Worm (Caenorhabditis elegans) whole organism, L2 larva: ENCODE data around the gene nhr-270.

Experiments used
- C34F6.9 ChIP-seq: fragments of 150-350 bp; optimal IDR thresholded peaks from 2 replicates; lab custom pipeline; 2014; ENCODE audit warnings: missing biosample characterization, missing genetic modification characterization
- F13H6.1 ChIP-seq: sonication (generic microtip); optimal IDR thresholded peaks from 2 replicates; lab custom pipeline; 2016; ENCODE audit warnings: missing genetic modification characterization, missing compliant biosample characterization
- R02D3.7 ChIP-seq: fragments of 150-350 bp; optimal IDR thresholded peaks from 2 replicates; lab custom pipeline; 2014; ENCODE audit warnings: missing biosample characterization, missing genetic modification characterization
- ZK546.5 ChIP-seq: sonication (generic microtip); optimal IDR thresholded peaks from 2 replicates; lab custom pipeline; 2017; ENCODE audit warnings: missing biosample characterization, missing genetic modification characterization
- alr-1 ChIP-seq: fragments of 150-350 bp; optimal IDR thresholded peaks from 2 replicates; lab custom pipeline; 2014; ENCODE audit warnings: missing biosample characterization, missing genetic modification characterization
- aly-2 ChIP-seq: fragments of 150-350 bp; optimal IDR thresholded peaks from 2 replicates; lab custom pipeline; 2014; ENCODE audit warnings: missing biosample characterization, missing genetic modification characterization
- ama-1 ChIP-seq: fragments of 150-350 bp; optimal IDR thresholded peaks from 2 replicates; lab custom pipeline; 2018; ENCODE audit warnings: inconsistent platforms
- blmp-1 ChIP-seq: sonication (generic microtip); optimal IDR thresholded peaks from 2 replicates; lab custom pipeline; 2017; ENCODE audit warnings: missing genetic modification characterization, mild to moderate bottlenecking, missing compliant biosample characterization, antibody characterized with exemption, moderate library complexity; ENCODE audit not compliant: insufficient read depth
- ceh-16 ChIP-seq: fragments of 150-350 bp; optimal IDR thresholded peaks from 2 replicates; lab custom pipeline; 2014; ENCODE audit warnings: missing biosample characterization, missing genetic modification characterization
- ceh-82 ChIP-seq: fragments of 150-350 bp; optimal IDR thresholded peaks from 2 replicates; lab custom pipeline; 2014; ENCODE audit warnings: missing biosample characterization, missing genetic modification characterization
- crh-2 ChIP-seq: sonication (generic microtip); optimal IDR thresholded peaks from 2 replicates; lab custom pipeline; 2017; ENCODE audit warnings: missing biosample characterization, missing genetic modification characterization
- elt-1 ChIP-seq: fragments of 150-350 bp; optimal IDR thresholded peaks from 2 replicates; lab custom pipeline; 2014; ENCODE audit warnings: missing biosample characterization, missing genetic modification characterization
- gmeb-1 ChIP-seq: fragments of 150-350 bp; optimal IDR thresholded peaks from 2 replicates; lab custom pipeline; 2014; ENCODE audit warnings: missing biosample characterization, missing genetic modification characterization
- lin-11 ChIP-seq: fragments of 150-350 bp; sonication (generic microtip); optimal IDR thresholded peaks from 2 replicates; lab custom pipeline; 2014; ENCODE audit warnings: missing biosample characterization, missing genetic modification characterization, inconsistent platforms, mixed read lengths
- lin-13 ChIP-seq: fragments of 150-350 bp; optimal IDR thresholded peaks from 2 replicates; lab custom pipeline; 2014; ENCODE audit warnings: missing biosample characterization, missing genetic modification reagents, missing genetic modification characterization
- lin-39 ChIP-seq: fragments of 150-350 bp; optimal IDR thresholded peaks from 2 replicates; lab custom pipeline; 2014; ENCODE audit warnings: missing biosample characterization, missing genetic modification reagents, missing genetic modification characterization
- lsy-2 ChIP-seq, 2 experiments: fragments of 150-350 bp in 1 of 2; sonication (generic microtip) in 1 of 2; optimal IDR thresholded peaks; 2 replicates each; lab custom pipeline; 2014 to 2017; ENCODE audit warnings: missing biosample characterization in 2 of 2, missing genetic modification characterization in 2 of 2
- mab-5 ChIP-seq: fragments of 150-350 bp; optimal IDR thresholded peaks from 2 replicates; lab custom pipeline; 2014; ENCODE audit warnings: missing biosample characterization, missing genetic modification characterization
- mbf-1 ChIP-seq: sonication (generic microtip); optimal IDR thresholded peaks from 2 replicates; lab custom pipeline; 2017; ENCODE audit warnings: missing biosample characterization, missing genetic modification characterization
- mdl-1 ChIP-seq, 2 experiments: fragments of 150-350 bp in 1 of 2; sonication (generic microtip) in 1 of 2; optimal IDR thresholded peaks; 2 replicates each; lab custom pipeline; 2017; ENCODE audit warnings: missing biosample characterization in 2 of 2, missing genetic modification characterization in 2 of 2
- nhr-12 ChIP-seq: fragments of 150-350 bp; optimal IDR thresholded peaks from 2 replicates; lab custom pipeline; 2014; ENCODE audit warnings: missing biosample characterization, missing genetic modification characterization
- nhr-129 ChIP-seq: fragments of 150-350 bp; optimal IDR thresholded peaks from 2 replicates; lab custom pipeline; 2014; ENCODE audit warnings: missing biosample characterization, missing genetic modification characterization
- nhr-21 ChIP-seq: fragments of 150-350 bp; optimal IDR thresholded peaks from 2 replicates; lab custom pipeline; 2014; ENCODE audit warnings: missing biosample characterization, missing genetic modification characterization
- nhr-23 ChIP-seq: fragments of 150-350 bp; optimal IDR thresholded peaks from 2 replicates; lab custom pipeline; 2014; ENCODE audit warnings: missing biosample characterization, missing genetic modification reagents, missing genetic modification characterization
- nhr-25 ChIP-seq: fragments of 150-350 bp; sonication (generic microtip); optimal IDR thresholded peaks from 3 replicates; lab custom pipeline; 2014; ENCODE audit warnings: missing biosample characterization, missing genetic modification characterization
- nhr-6 ChIP-seq: fragments of 150-350 bp; optimal IDR thresholded peaks from 2 replicates; lab custom pipeline; 2014; ENCODE audit warnings: missing biosample characterization, missing genetic modification characterization
- nhr-77 ChIP-seq: fragments of 150-350 bp; optimal IDR thresholded peaks from 2 replicates; lab custom pipeline; 2014; ENCODE audit warnings: missing biosample characterization, missing genetic modification characterization
- peb-1 ChIP-seq: fragments of 150-350 bp; optimal IDR thresholded peaks from 2 replicates; lab custom pipeline; 2014; ENCODE audit warnings: missing biosample characterization, missing genetic modification characterization
- sem-4 ChIP-seq: fragments of 150-350 bp; optimal IDR thresholded peaks from 2 replicates; lab custom pipeline; 2014; ENCODE audit warnings: missing biosample characterization, missing genetic modification reagents, missing genetic modification characterization
- sma-9 ChIP-seq, 2 experiments: fragments of 150-350 bp in 1 of 2; sonication (generic microtip) in 1 of 2; optimal IDR thresholded peaks; 2 replicates each; lab custom pipeline; 2014 to 2016; ENCODE audit warnings: missing genetic modification characterization in 2 of 2, mild to moderate bottlenecking in 1 of 2, missing biosample characterization in 1 of 2, missing compliant biosample characterization in 1 of 2, missing genetic modification reagents in 1 of 2, moderate library complexity in 1 of 2
- snpc-4 ChIP-seq: fragments of 150-350 bp; optimal IDR thresholded peaks from 2 replicates; lab custom pipeline; 2014; ENCODE audit warnings: missing biosample characterization, missing genetic modification characterization
- unc-39 ChIP-seq: fragments of 150-350 bp; optimal IDR thresholded peaks from 2 replicates; lab custom pipeline; 2014; ENCODE audit warnings: missing biosample characterization, missing genetic modification characterization
- unc-62 ChIP-seq: fragments of 150-350 bp; optimal IDR thresholded peaks from 2 replicates; lab custom pipeline; 2014; ENCODE audit warnings: missing biosample characterization, missing genetic modification reagents, missing genetic modification characterization
- ztf-1 ChIP-seq: fragments of 200-800 bp; sonication (Bioruptor generic); conservative IDR thresholded peaks from 2 replicates; pipeline ENCODE4 v1.3.6; 2022; ENCODE audit warnings: missing genetic modification characterization, missing compliant biosample characterization
- ztf-11 ChIP-seq: sonication (generic microtip); optimal IDR thresholded peaks from 2 replicates; lab custom pipeline; 2017; ENCODE audit warnings: missing biosample characterization, missing genetic modification characterization
- ztf-4 ChIP-seq: fragments of 150-350 bp; optimal IDR thresholded peaks from 2 replicates; lab custom pipeline; 2014; ENCODE audit warnings: missing biosample characterization, missing genetic modification characterization

The nhr-270 gene

DNA sequence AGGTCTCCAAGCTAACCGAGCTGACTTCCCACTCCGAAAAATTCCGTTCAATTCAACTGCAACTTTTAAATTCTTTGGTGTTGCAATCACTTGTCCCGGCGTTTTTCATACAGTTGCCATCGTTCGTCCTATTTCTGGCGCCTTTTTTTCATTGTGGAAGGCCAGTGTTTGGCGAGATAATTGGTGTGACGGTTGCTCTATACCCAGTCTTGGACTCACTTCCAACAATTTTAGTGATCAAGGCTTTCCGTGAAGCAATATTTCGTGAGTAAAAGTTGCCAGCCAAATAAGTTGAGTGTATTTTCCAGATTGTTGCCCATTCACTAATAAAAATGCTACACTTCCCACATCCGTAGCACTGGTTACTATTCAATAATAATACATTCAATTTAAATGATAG is 32.3 kb downstream of the nhr-270 start:
- TF ChIP-seq elt-1 (tag; lab: Kevin White, UChicago) (no peak), nhr-129 (tag; lab: Kevin White, UChicago) (no peak), nhr-6 (no peak), aly-2 (no peak), sma-9 (GFP tag; optimal IDR thresholded peaks at IDR 0.05; lab: Kevin White, UChicago) (no peak), sma-9 (tag; optimal IDR thresholded peaks at IDR 0.05; lab: Kevin White, UChicago) (no peak), gmeb-1 (tag; lab: Kevin White, UChicago) (no peak), snpc-4 (no peak), sem-4 (tag; lab: Kevin White, UChicago) (no peak), unc-39 (no peak), nhr-12 (tag; lab: Kevin White, UChicago) (no peak), crh-2 (tag; lab: Kevin White, UChicago) (no peak), ztf-1 (GFP tag; lab: Robert Waterston, UW) (no peak), unc-62 (no peak), ceh-16 (tag; lab: Kevin White, UChicago) (no peak), ama-1 (no peak), ztf-4 (no peak)

DNA sequence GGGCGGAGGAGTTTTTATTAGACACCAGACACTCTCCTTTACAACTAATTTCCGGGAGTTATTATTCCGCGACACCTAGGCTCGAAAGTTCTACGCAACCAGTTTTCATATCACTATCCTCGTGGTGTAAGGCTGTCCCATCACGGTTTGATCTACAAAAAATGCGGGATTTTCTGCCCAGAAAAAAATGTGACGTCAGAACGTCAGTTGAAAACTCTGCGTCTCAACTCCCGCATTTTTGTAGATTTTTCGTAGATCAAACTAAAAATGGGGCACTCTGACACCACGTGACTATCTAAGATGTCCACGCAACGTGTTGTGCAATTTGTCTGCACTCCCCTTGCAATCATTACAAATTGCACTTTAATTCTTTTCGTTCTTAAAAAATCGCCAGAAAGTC is 39.8 kb downstream of the nhr-270 start, which contains the start of gene str-238:
Gene str-238, plus strand, starts transcription at position 301 of the 400 bp plus-strand sequence.
- TF ChIP-seq C34F6.9 (tag; lab: Kevin White, UChicago) (no peak), lin-39 (tag; lab: Kevin White, UChicago) (no peak), ama-1 (no peak), lin-13 (GFP tag; lab: Kevin White, UChicago) (no peak), nhr-77 (tag; lab: Kevin White, UChicago) (no peak), unc-39 (no peak), crh-2 (tag; lab: Kevin White, UChicago) (no peak), mab-5 (tag; lab: Kevin White, UChicago) (no peak), F13H6.1 (no peak), lsy-2 (tag; optimal IDR thresholded peaks at IDR 0.05; lab: Kevin White, UChicago) (no peak), R02D3.7 (tag; lab: Kevin White, UChicago) (no peak)

DNA sequence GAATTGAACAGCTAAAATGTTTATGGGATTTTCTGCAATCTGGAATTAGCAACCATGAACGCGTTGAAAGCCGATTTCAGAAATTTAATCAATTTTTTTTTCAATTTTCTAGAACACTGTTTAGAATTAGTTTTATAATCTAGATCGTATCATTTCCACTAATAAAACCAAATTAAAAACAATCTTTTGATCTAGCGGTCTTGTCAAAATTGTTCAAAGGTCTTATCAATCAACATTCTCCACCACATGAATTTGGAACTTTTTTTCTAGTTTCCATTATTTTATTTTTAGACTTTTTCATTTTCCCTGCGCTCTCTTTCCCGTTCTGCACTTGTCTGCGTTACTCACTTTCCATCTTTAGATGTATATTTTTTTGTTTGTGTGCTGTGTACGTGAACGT is 42.2 kb downstream of the nhr-270 start, which contains the start of gene srp-2:
Gene srp-2, plus strand, starts transcription at position 301 of the 400 bp plus-strand sequence.
- TF ChIP-seq mdl-1 (tag; optimal IDR thresholded peaks at IDR 0.05; lab: Kevin White, UChicago) = no peak
- TF ChIP-seq aly-2 = no peak
- no peak for TF ChIP-seq gmeb-1 (tag; lab: Kevin White, UChicago)
- no peak for TF ChIP-seq mbf-1 (tag; lab: Kevin White, UChicago)
- no peak for TF ChIP-seq nhr-129 (tag; lab: Kevin White, UChicago)
- TF ChIP-seq nhr-21 (tag; lab: Kevin White, UChicago) = no peak
- no peak for TF ChIP-seq nhr-23 (tag; lab: Kevin White, UChicago)
- TF ChIP-seq peb-1 = no peak
- TF ChIP-seq sma-9 (GFP tag; optimal IDR thresholded peaks at IDR 0.05; lab: Kevin White, UChicago) = no peak
- TF ChIP-seq sma-9 (tag; optimal IDR thresholded peaks at IDR 0.05; lab: Kevin White, UChicago) = no peak

DNA sequence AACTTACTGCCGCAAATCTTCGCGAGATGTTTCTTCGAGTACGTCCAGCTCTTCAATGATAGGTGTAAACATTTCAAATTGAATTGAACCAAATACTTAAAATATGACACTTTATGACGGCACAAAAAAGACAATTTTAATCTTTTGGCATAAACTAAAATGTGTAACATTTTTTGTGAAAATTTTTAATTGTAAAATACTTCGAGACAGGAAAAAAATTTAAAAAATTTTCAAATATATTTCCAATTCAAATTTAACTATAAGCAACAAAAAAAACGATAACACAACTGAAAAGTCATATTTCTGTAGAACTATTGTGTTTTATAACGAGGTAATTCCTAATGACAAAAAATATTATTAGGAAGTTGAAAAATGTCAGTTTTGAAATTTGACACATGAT is 42.7 kb downstream of the nhr-270 start, which contains the start of gene C05E4.12:
Gene C05E4.12, minus strand, starts transcription at position 101 of the 400 bp plus-strand sequence.
- no peak for TF ChIP-seq ZK546.5 (tag; lab: Kevin White, UChicago)
- no peak for TF ChIP-seq alr-1 (tag; lab: Kevin White, UChicago)
- no peak for TF ChIP-seq sem-4 (tag; lab: Kevin White, UChicago)
- TF ChIP-seq lin-11 (tag; lab: Kevin White, UChicago) = no peak
- TF ChIP-seq gmeb-1 (tag; lab: Kevin White, UChicago) = no peak
- TF ChIP-seq lsy-2 (tag; optimal IDR thresholded peaks at IDR 0.05; lab: Kevin White, UChicago) = no peak
- TF ChIP-seq nhr-12 (tag; lab: Kevin White, UChicago) = no peak

DNA sequence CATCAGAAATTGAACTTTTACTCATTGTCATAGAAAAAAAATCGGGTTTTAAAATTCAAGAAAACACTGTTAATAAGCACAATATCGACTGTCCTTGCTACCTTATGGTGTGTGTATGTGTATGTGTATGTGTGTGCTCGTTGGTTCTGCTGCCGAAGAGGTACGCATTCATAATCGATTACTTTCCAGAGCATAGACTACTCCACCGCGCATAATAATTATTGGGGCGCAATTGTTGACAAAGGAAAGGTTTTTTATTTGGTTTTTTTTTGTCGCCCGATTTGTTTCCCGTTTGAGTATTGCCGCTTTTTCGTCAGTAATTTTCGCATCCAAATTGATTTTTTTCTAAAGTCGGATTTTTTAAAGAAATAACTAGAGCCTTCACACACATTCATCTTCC is 43.3 kb downstream of the nhr-270 start, which contains the start of gene C05E4.15:
Gene C05E4.15, minus strand, starts transcription at position 101 of the 400 bp plus-strand sequence.
- TF ChIP-seq C34F6.9 (tag; lab: Kevin White, UChicago) = no peak
- TF ChIP-seq blmp-1 (tag; lab: Kevin White, UChicago) = no peak
- no peak for TF ChIP-seq nhr-12 (tag; lab: Kevin White, UChicago)
- TF ChIP-seq nhr-129 (tag; lab: Kevin White, UChicago) = no peak
- TF ChIP-seq ceh-82 = no peak
- TF ChIP-seq crh-2 (tag; lab: Kevin White, UChicago) = no peak
- TF ChIP-seq nhr-25 (tag; lab: Kevin White, UChicago) = no peak
- TF ChIP-seq mdl-1 (tag; optimal IDR thresholded peaks at IDR 0.05; lab: Kevin White, UChicago) = no peak
- TF ChIP-seq ztf-11 (tag; lab: Kevin White, UChicago) = no peak
- no peak for TF ChIP-seq mbf-1 (tag; lab: Kevin White, UChicago)
- TF ChIP-seq, all 48 proteins: peak for 0
